Worm (Caenorhabditis elegans): ENCODE results near the gene cpt-4.

DNA sequence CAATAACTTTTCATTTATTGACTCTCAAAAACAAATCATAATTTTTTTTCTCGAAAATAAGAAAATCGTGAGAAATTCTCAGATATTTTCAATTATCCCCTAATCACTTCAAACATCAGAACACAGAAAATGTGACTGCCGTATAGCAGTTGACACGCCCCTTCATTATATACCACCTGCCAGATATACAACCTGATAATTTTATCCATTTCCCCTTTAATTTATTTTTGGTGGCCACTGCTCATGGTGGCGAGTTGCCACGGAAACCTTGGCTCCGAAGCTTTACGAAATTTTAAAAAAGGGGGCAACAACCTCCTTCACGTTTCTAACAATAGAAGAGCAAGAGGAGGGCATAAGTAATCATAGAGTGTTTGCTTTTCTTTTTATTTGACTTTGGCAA is 10.8 kb downstream of the cpt-4 start:
- TF ChIP-seq zag-1 (tag; optimal IDR thresholded peaks at IDR 0.05) = no peak
- TF ChIP-seq nhr-76 (tag; optimal IDR thresholded peaks at IDR 0.05) = no peak
- TF ChIP-seq nhr-25 (tag; optimal IDR thresholded peaks at IDR 0.05) = no peak
- no peak for TF ChIP-seq R02D3.7 (tag; optimal IDR thresholded peaks at IDR 0.05)
- TF ChIP-seq pha-4 (tag; optimal IDR thresholded peaks at IDR 0.05) = no peak
- no peak for TF ChIP-seq snpc-4 (tag; optimal IDR thresholded peaks at IDR 0.05)
- no peak for TF ChIP-seq ceh-16 (tag; optimal IDR thresholded peaks at IDR 0.05)
- no peak for TF ChIP-seq fkh-10 (GFP tag; optimal IDR thresholded peaks at IDR 0.05)
- TF ChIP-seq fos-1 (tag; optimal IDR thresholded peaks at IDR 0.05) = no peak
- TF ChIP-seq ceh-82 (tag; optimal IDR thresholded peaks at IDR 0.05) = no peak
- no peak for TF ChIP-seq aly-2 (tag; optimal IDR thresholded peaks at IDR 0.05)
- no peak for TF ChIP-seq elt-3 (tag; optimal IDR thresholded peaks at IDR 0.05)
- TF ChIP-seq nhr-11 (tag; optimal IDR thresholded peaks at IDR 0.05) = no peak
- TF ChIP-seq nhr-237 (tag; optimal IDR thresholded peaks at IDR 0.05) = no peak

All from whole organism, L3 larva.